Worm (Caenorhabditis elegans): ENCODE data around the gene T25B2.3.

The T25B2.3 gene

DNA sequence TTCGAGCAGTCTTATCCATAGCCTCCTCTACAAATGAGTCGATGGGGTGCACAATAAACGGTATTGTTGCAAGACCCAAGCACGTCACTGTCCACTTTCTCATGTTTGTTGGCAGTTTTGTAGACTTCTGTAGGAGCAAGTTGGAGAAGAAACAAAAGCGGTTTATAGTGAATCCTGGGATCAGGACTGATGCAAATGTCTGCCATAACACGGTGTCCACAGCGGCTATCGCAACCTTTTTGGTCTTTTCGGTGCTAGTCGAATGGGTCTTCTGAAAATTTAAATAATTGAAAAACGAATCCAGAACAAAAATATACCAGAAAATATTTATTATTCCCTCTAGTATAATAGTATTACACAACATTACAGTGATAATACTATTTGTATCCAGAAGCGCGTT, 29.4 kb downstream of the T25B2.3 start:
- no peak for TF ChIP-seq him-1 (tag; optimal IDR thresholded peaks at IDR 0.05)
- no peak for TF ChIP-seq W03F9.2 (tag; optimal IDR thresholded peaks at IDR 0.05)

ce11 chrX:6206305-6206704, 30.4 kb downstream of the T25B2.3 start, which contains the start of gene mtp-18:
Gene mtp-18 (minus strand): TSS chrX:6206405.
- TF ChIP-seq him-1 (tag; optimal IDR thresholded peaks at IDR 0.05) (no peak), W03F9.2 (tag; optimal IDR thresholded peaks at IDR 0.05) (no peak), dao-5 (tag; optimal IDR thresholded peaks at IDR 0.05) (no peak)

DNA sequence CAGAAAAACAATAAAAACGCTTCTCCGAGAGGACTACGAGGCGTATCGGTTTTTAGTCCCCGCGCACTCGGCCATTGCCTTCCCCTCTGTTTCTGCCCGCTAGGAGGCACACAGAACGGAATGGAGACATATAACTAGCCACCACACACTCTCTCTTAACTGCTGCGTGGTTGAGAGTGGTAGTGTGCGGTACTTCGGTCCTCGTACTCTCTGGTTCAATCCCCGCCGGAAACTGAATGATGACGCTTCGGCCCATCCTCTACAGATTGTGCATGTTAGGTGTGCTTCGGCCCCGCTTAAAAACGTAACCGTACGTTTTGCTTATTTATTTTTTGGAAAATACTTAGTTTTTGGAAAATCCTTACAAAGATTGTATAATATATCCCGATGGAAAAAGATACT, 31.8 kb downstream of the T25B2.3 start, which contains the start of gene T13C5.6:
T13C5.6 (minus strand) TSS at position 1 of the 402 bp plus-strand sequence.
- peak; percentile 57 for TF ChIP-seq W03F9.2 (tag; optimal IDR thresholded peaks at IDR 0.05)
- TF ChIP-seq him-1 (tag; optimal IDR thresholded peaks at IDR 0.05), result peak; percentile 98
- TF ChIP-seq dao-5 (tag; optimal IDR thresholded peaks at IDR 0.05), result peak; percentile 91

DNA sequence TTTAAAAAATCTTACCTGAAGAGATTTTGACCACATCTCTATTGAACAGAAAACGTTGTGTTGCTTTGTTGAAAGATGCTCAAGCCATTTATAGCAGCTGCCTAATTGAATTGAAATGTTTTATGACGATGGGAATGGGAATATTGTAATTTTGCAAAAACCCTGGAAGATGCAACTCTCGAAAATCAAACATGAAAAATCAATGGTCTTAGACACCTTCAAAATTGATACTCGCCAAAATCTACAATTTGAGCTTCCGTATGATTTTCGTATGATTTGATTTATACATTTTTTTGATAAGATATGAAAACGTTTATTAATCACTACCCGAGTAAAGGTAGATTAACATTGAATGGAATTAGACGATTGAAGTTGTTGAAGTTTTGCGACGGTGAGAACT, 32.5 kb downstream of the T25B2.3 start, which contains the start of gene C14F11.7:
C14F11.7 (minus strand) TSS at position 101 of the 400 bp plus-strand sequence.
- TF ChIP-seq dao-5 (tag; optimal IDR thresholded peaks at IDR 0.05), result no peak
- no peak for TF ChIP-seq W03F9.2 (tag; optimal IDR thresholded peaks at IDR 0.05)
- TF ChIP-seq him-1 (tag; optimal IDR thresholded peaks at IDR 0.05), result no peak

- TF ChIP-seq dao-5 (tag; optimal IDR thresholded peaks at IDR 0.05), result no peak
- no peak for TF ChIP-seq him-1 (tag; optimal IDR thresholded peaks at IDR 0.05)
- no peak for TF ChIP-seq W03F9.2 (tag; optimal IDR thresholded peaks at IDR 0.05)
Measured at ce11 chrX:6211322-6211820, 35.4 kb downstream of the T25B2.3 start.

- TF ChIP-seq W03F9.2 (tag; optimal IDR thresholded peaks at IDR 0.05) (no peak), him-1 (tag; optimal IDR thresholded peaks at IDR 0.05) (no peak)
Measured at ce11 chrX:6216551-6216950, 40.6 kb downstream of the T25B2.3 start, which contains the start of gene lrch-1. Gene lrch-1 (minus strand): TSS chrX:6216651.

ce11 chrX:6219892-6220291, 44.0 kb downstream of the T25B2.3 start:
- peak; percentile 57 for TF ChIP-seq him-1 (tag; optimal IDR thresholded peaks at IDR 0.05)
- no peak for TF ChIP-seq W03F9.2 (tag; optimal IDR thresholded peaks at IDR 0.05)

- TF ChIP-seq him-1 (tag; optimal IDR thresholded peaks at IDR 0.05) (no peak), dao-5 (tag; optimal IDR thresholded peaks at IDR 0.05) (no peak)
Measured at ce11 chrX:6221097-6221496, 45.2 kb downstream of the T25B2.3 start.

- TF ChIP-seq him-1 (tag; optimal IDR thresholded peaks at IDR 0.05) (no peak), W03F9.2 (tag; optimal IDR thresholded peaks at IDR 0.05) (no peak)
Measured at ce11 chrX:6224841-6225240, 48.9 kb downstream of the T25B2.3 start.
